Fruit fly (Drosophila melanogaster): ENCODE data around the gene eff.

Gene eff

dm6 chr3R:14751023-14751422 is 9.9 kb upstream of the eff start, which contains the start of gene smp-30:
TSS of gene smp-30 (minus strand) at chr3R:14751246.
- TF ChIP-seq CTCF (optimal IDR thresholded peaks at IDR 0.05) = no peak
- no peak for TF ChIP-seq CG8478 (optimal IDR thresholded peaks at IDR 0.05)

- TF ChIP-seq CG8478 (optimal IDR thresholded peaks at IDR 0.05) (no peak), CTCF (optimal IDR thresholded peaks at IDR 0.05) (no peak)
Observed at dm6 chr3R:14749077-14749798, 8.1 kb upstream of the eff start.

dm6 chr3R:14748323-14749076 is 7.4 kb upstream of the eff start:
- TF ChIP-seq CG8478 (optimal IDR thresholded peaks at IDR 0.05) (no peak), CTCF (optimal IDR thresholded peaks at IDR 0.05) (no peak)

dm6 chr3R:14747915-14748314 is 6.8 kb upstream of the eff start:
- TF ChIP-seq CG8478 (optimal IDR thresholded peaks at IDR 0.05) (no peak), CTCF (optimal IDR thresholded peaks at IDR 0.05) (no peak)

- TF ChIP-seq CG8478 (optimal IDR thresholded peaks at IDR 0.05) (no peak), CTCF (optimal IDR thresholded peaks at IDR 0.05) (no peak)
Observed at dm6 chr3R:14747259-14747856, 6.2 kb upstream of the eff start.

dm6 chr3R:14744339-14745129 is 3.4 kb upstream of the eff start:
- TF ChIP-seq CG8478 (optimal IDR thresholded peaks at IDR 0.05) = no peak
- no peak for TF ChIP-seq CTCF (optimal IDR thresholded peaks at IDR 0.05)

- TF ChIP-seq CTCF (optimal IDR thresholded peaks at IDR 0.05) (no peak), CG8478 (optimal IDR thresholded peaks at IDR 0.05) (no peak)
Observed at dm6 chr3R:14743418-14743817, 2.3 kb upstream of the eff start.

dm6 chr3R:14742928-14743327 is 1.8 kb upstream of the eff start:
- TF ChIP-seq CG8478 (optimal IDR thresholded peaks at IDR 0.05) = no peak
- no peak for TF ChIP-seq CTCF (optimal IDR thresholded peaks at IDR 0.05)

- TF ChIP-seq CTCF (optimal IDR thresholded peaks at IDR 0.05) = no peak
- no peak for TF ChIP-seq CG8478 (optimal IDR thresholded peaks at IDR 0.05)
Observed at dm6 chr3R:14742064-14742463, 945 bp upstream of the eff start.

- TF ChIP-seq CG8478 (optimal IDR thresholded peaks at IDR 0.05) (no peak), CTCF (optimal IDR thresholded peaks at IDR 0.05) (peak; percentile 30 to 48)
Observed at dm6 chr3R:14740658-14741191, 394 bp downstream of the eff start.

dm6 chr3R:14740253-14740522 is 931 bp downstream of the eff start:
- no peak for TF ChIP-seq CTCF (optimal IDR thresholded peaks at IDR 0.05)
- TF ChIP-seq CG8478 (optimal IDR thresholded peaks at IDR 0.05) = no peak

dm6 chr3R:14739501-14740252 is 1.4 kb downstream of the eff start:
- no peak for TF ChIP-seq CTCF (optimal IDR thresholded peaks at IDR 0.05)
- no peak for TF ChIP-seq CG8478 (optimal IDR thresholded peaks at IDR 0.05)

- TF ChIP-seq CG8478 (optimal IDR thresholded peaks at IDR 0.05) (no peak), CTCF (optimal IDR thresholded peaks at IDR 0.05) (no peak)
Observed at dm6 chr3R:14739088-14739487, 2.0 kb downstream of the eff start.
